Fruit fly (Drosophila melanogaster) whole organism, embryonic: Measurements from ENCODE around the gene CG42263.

Experiments used
- CG10267 ChIP-seq: fragments of 200-800 bp; sonication (Bioruptor generic); optimal IDR thresholded peaks from 2 replicates; lab custom pipeline; 2018; ENCODE audit warnings: missing biosample characterization, mild to moderate bottlenecking, missing genetic modification characterization, moderate library complexity
- CG10654 ChIP-seq: fragments of 200-800 bp; sonication (Bioruptor generic); optimal IDR thresholded peaks from 2 replicates; lab custom pipeline; 2016; ENCODE audit warnings: missing biosample characterization, missing genetic modification characterization
- CG11695 ChIP-seq: fragments of 200-800 bp; sonication (Bioruptor generic); IDR thresholded peaks from 3 replicates; pipeline ENCODE4 v1.3.6; 2022; ENCODE audit warnings: missing biosample characterization, missing genetic modification characterization
- CG14710 ChIP-seq: fragments of 200-800 bp; sonication (Bioruptor generic); optimal IDR thresholded peaks from 3 replicates; lab custom pipeline; 2019; ENCODE audit warnings: missing biosample characterization, mild to moderate bottlenecking, missing genetic modification characterization, moderate library complexity
- CG15601 ChIP-seq: fragments of 200-800 bp; sonication (Bioruptor generic); optimal IDR thresholded peaks from 3 replicates; lab custom pipeline; 2019; ENCODE audit warnings: missing biosample characterization, mild to moderate bottlenecking, missing genetic modification characterization, moderate library complexity
- CG17568 ChIP-seq: fragments of 200-800 bp; sonication (Bioruptor generic); optimal IDR thresholded peaks from 2 replicates; lab custom pipeline; 2018; ENCODE audit warnings: missing biosample characterization, mild to moderate bottlenecking, missing genetic modification characterization, moderate library complexity
- CG17802 ChIP-seq: fragments of 200-800 bp; sonication (Bioruptor generic); optimal IDR thresholded peaks from 2 replicates; lab custom pipeline; 2018; ENCODE audit warnings: missing biosample characterization, mild to moderate bottlenecking, missing genetic modification characterization, moderate library complexity
- CG17829 ChIP-seq: fragments of 200-800 bp; optimal IDR thresholded peaks from 2 replicates; lab custom pipeline; 2019; ENCODE audit warnings: missing biosample characterization, mild to moderate bottlenecking, missing genetic modification characterization, moderate library complexity
- CG1832 ChIP-seq: fragments of 200-800 bp; sonication (Bioruptor generic); optimal IDR thresholded peaks from 2 replicates; lab custom pipeline; 2017; ENCODE audit warnings: missing biosample characterization, mild to moderate bottlenecking, missing genetic modification characterization, inconsistent platforms
- CG31365 ChIP-seq: fragments of 200-800 bp; sonication (Bioruptor generic); optimal IDR thresholded peaks from 2 replicates; lab custom pipeline; 2018; ENCODE audit warnings: missing biosample characterization, mild to moderate bottlenecking, missing genetic modification characterization
- CG32532 ChIP-seq: fragments of 200-800 bp; sonication (Bioruptor generic); IDR thresholded peaks from 2 replicates; pipeline ENCODE4 v1.3.6; 2022; ENCODE audit warnings: missing biosample characterization, missing genetic modification characterization
- CG32772 ChIP-seq: fragments of 200-800 bp; sonication (Bioruptor generic); IDR thresholded peaks from 2 replicates; pipeline ENCODE4 v1.3.6; 2022; ENCODE audit warnings: missing biosample characterization, missing genetic modification characterization
- CG3995 ChIP-seq: fragments of 200-800 bp; sonication (Bioruptor generic); optimal IDR thresholded peaks from 3 replicates; lab custom pipeline; 2016; ENCODE audit warnings: missing biosample characterization, missing genetic modification characterization
- CG6813 ChIP-seq: fragments of 200-800 bp; sonication (Bioruptor generic); optimal IDR thresholded peaks from 2 replicates; lab custom pipeline; 2017; ENCODE audit warnings: missing biosample characterization, missing genetic modification characterization, mild to moderate bottlenecking, moderate library complexity, missing genetic modification reagents
- CG7357 ChIP-seq: fragments of 200-800 bp; sonication (Bioruptor generic); IDR thresholded peaks from 3 replicates; pipeline ENCODE4 v1.3.6; 2022; ENCODE audit warnings: missing biosample characterization, missing genetic modification characterization
- CG8388 ChIP-seq: fragments of 200-800 bp; sonication (Bioruptor generic); optimal IDR thresholded peaks from 2 replicates; lab custom pipeline; 2019; ENCODE audit warnings: missing biosample characterization, mild to moderate bottlenecking, missing genetic modification characterization, moderate library complexity
- CG8765 ChIP-seq: fragments of 200-800 bp; sonication (Bioruptor generic); IDR thresholded peaks from 2 replicates; pipeline ENCODE4 v1.3.6; 2022; ENCODE audit warnings: missing biosample characterization, missing genetic modification characterization
- Ets65A ChIP-seq: fragments of 200-800 bp; sonication (Bioruptor generic); peaks from one replicate; lab custom pipeline; 2016; ENCODE audit warnings: missing biosample characterization, missing genetic modification characterization
- HLH3B ChIP-seq: fragments of 200-800 bp; sonication (Bioruptor generic); IDR thresholded peaks from 2 replicates; pipeline ENCODE4 v1.3.6; 2022; ENCODE audit warnings: missing biosample characterization, missing genetic modification characterization
- Hand ChIP-seq: fragments of 200-800 bp; sonication (Bioruptor generic); optimal IDR thresholded peaks from 2 replicates; lab custom pipeline; 2017; ENCODE audit warnings: mild to moderate bottlenecking, missing biosample characterization, missing genetic modification reagents, missing genetic modification characterization
- Lhr ChIP-seq: fragments of 200-800 bp; sonication (Bioruptor generic); optimal IDR thresholded peaks from 3 replicates; lab custom pipeline; 2017; ENCODE audit warnings: mild to moderate bottlenecking, missing biosample characterization, missing genetic modification reagents, missing genetic modification characterization
- Mrtf ChIP-seq: fragments of 200-800 bp; sonication (Bioruptor generic); IDR thresholded peaks from 3 replicates; pipeline ENCODE4 v1.3.6; 2022; ENCODE audit warnings: missing biosample characterization, missing genetic modification characterization
- NC2β ChIP-seq: fragments of 200-800 bp; sonication (Bioruptor generic); optimal IDR thresholded peaks from 2 replicates; lab custom pipeline; 2016; ENCODE audit warnings: missing biosample characterization, missing genetic modification characterization
- NK7.1 ChIP-seq: fragments of 200-800 bp; sonication (Bioruptor generic); optimal IDR thresholded peaks from 3 replicates; lab custom pipeline; 2016; ENCODE audit warnings: missing biosample characterization, missing genetic modification characterization
- Pdp1 ChIP-seq, 2 experiments: fragments of 200-800 bp; sonication (Bioruptor generic); optimal IDR thresholded peaks; 3 replicates each; lab custom pipeline; 2016; ENCODE audit warnings: missing biosample characterization in 2 of 2, missing genetic modification characterization in 2 of 2, mild to moderate bottlenecking in 1 of 2, moderate library complexity in 1 of 2
- Side ChIP-seq: fragments of 200-800 bp; sonication (Bioruptor generic); optimal IDR thresholded peaks from 2 replicates; lab custom pipeline; 2016; ENCODE audit warnings: missing biosample characterization, missing genetic modification characterization
- Sox100B ChIP-seq: fragments of 200-800 bp; sonication (Bioruptor generic); optimal IDR thresholded peaks from 3 replicates; lab custom pipeline; 2018; ENCODE audit warnings: missing biosample characterization, mild to moderate bottlenecking, missing genetic modification characterization
- Xbp1 ChIP-seq: fragments of 200-800 bp; sonication (Bioruptor generic); optimal IDR thresholded peaks from 3 replicates; lab custom pipeline; 2016; ENCODE audit warnings: missing biosample characterization, mild to moderate bottlenecking, missing genetic modification characterization
- ap ChIP-seq: fragments of 200-800 bp; sonication (Bioruptor generic); IDR thresholded peaks from 2 replicates; pipeline ENCODE4 v1.3.6; 2022; ENCODE audit warnings: missing biosample characterization, missing genetic modification characterization
- ash1 ChIP-seq: fragments of 200-800 bp; sonication (Bioruptor generic); optimal IDR thresholded peaks from 2 replicates; lab custom pipeline; 2018; ENCODE audit warnings: missing biosample characterization, mild to moderate bottlenecking, missing genetic modification characterization
- chinmo ChIP-seq: fragments of 200-800 bp; sonication (Bioruptor generic); IDR thresholded peaks from 4 replicates; pipeline ENCODE4 v1.3.6; 2022; ENCODE audit warnings: missing biosample characterization, missing genetic modification characterization; ENCODE audit not compliant: partially characterized antibody
- chm ChIP-seq: fragments of 200-800 bp; sonication (Bioruptor generic); IDR thresholded peaks from 2 replicates; pipeline ENCODE4 v1.3.6; 2022; ENCODE audit warnings: missing biosample characterization, missing genetic modification characterization
- dmrt99B ChIP-seq: fragments of 200-800 bp; sonication (Bioruptor generic); optimal IDR thresholded peaks from 2 replicates; lab custom pipeline; 2018; ENCODE audit warnings: missing biosample characterization, mild to moderate bottlenecking, missing genetic modification characterization, moderate library complexity
- gcm2 ChIP-seq: fragments of 200-800 bp; sonication (Bioruptor generic); optimal IDR thresholded peaks from 2 replicates; lab custom pipeline; 2016; ENCODE audit warnings: missing biosample characterization, missing genetic modification characterization
- grn ChIP-seq: fragments of 200-800 bp; sonication (Bioruptor generic); optimal IDR thresholded peaks from 3 replicates; lab custom pipeline; 2017; ENCODE audit warnings: missing biosample characterization, missing genetic modification characterization
- ham ChIP-seq: fragments of 200-800 bp; sonication (Bioruptor generic); IDR thresholded peaks from 2 replicates; pipeline ENCODE4 v1.3.6; 2022; ENCODE audit warnings: missing biosample characterization, missing genetic modification characterization
- lab ChIP-seq: fragments of 200-800 bp; sonication (Bioruptor generic); optimal IDR thresholded peaks from 3 replicates; lab custom pipeline; 2017; ENCODE audit warnings: missing biosample characterization, missing genetic modification characterization, mild to moderate bottlenecking, moderate library complexity, missing genetic modification reagents
- lilli ChIP-seq: fragments of 200-800 bp; sonication (Bioruptor generic); optimal IDR thresholded peaks from 3 replicates; lab custom pipeline; 2016; ENCODE audit warnings: missing biosample characterization, missing genetic modification characterization
- mirr ChIP-seq: fragments of 200-800 bp; sonication (Bioruptor generic); optimal IDR thresholded peaks from 3 replicates; lab custom pipeline; 2018; ENCODE audit warnings: missing biosample characterization, mild to moderate bottlenecking, missing genetic modification characterization
- pan ChIP-seq, 4 experiments: fragments of >200 bp in 3 of 4; fragments of 200-800 bp in 1 of 4; sonication (Bioruptor generic) in 1 of 4; optimal IDR thresholded peaks in 3 of 4; IDR thresholded peaks in 1 of 4; 2 replicates each; pipeline versions ENCODE4 v1.3.6 to Lab custom; 2017 to 2022; ENCODE audit warnings: missing biosample characterization in 2 of 4, missing genetic modification characterization in 2 of 4, mixed read lengths in 1 of 4
- pfk ChIP-seq: fragments of 200-800 bp; sonication (Bioruptor generic); optimal IDR thresholded peaks from 2 replicates; lab custom pipeline; 2018; ENCODE audit warnings: missing biosample characterization, mild to moderate bottlenecking, missing genetic modification characterization, moderate library complexity
- pho ChIP-seq: fragments of 200-800 bp; sonication (Bioruptor generic); optimal IDR thresholded peaks from 2 replicates; lab custom pipeline; 2016; ENCODE audit warnings: missing biosample characterization, missing genetic modification characterization
- psq ChIP-seq: fragments of 200-800 bp; sonication (Bioruptor generic); optimal IDR thresholded peaks from 2 replicates; lab custom pipeline; 2017; ENCODE audit warnings: missing biosample characterization, missing genetic modification characterization
- repo ChIP-seq: fragments of 200-800 bp; sonication (Bioruptor generic); optimal IDR thresholded peaks from 2 replicates; lab custom pipeline; 2016; ENCODE audit warnings: missing biosample characterization, missing genetic modification characterization
- seq ChIP-seq: fragments of 200-800 bp; sonication (Bioruptor generic); IDR thresholded peaks from 2 replicates; pipeline ENCODE4 v1.3.6; 2022; ENCODE audit warnings: missing biosample characterization, missing genetic modification characterization
- trh ChIP-seq: fragments of 200-800 bp; sonication (Bioruptor generic); optimal IDR thresholded peaks from 2 replicates; lab custom pipeline; 2016; ENCODE audit warnings: missing biosample characterization, missing genetic modification characterization
- tup ChIP-seq: fragments of 200-800 bp; sonication (Bioruptor generic); optimal IDR thresholded peaks from 2 replicates; lab custom pipeline; 2016; ENCODE audit warnings: missing biosample characterization, mild to moderate bottlenecking, missing genetic modification characterization, moderate library complexity
- tx ChIP-seq: fragments of 200-800 bp; sonication (Bioruptor generic); optimal IDR thresholded peaks from 2 replicates; lab custom pipeline; 2016; ENCODE audit warnings: missing biosample characterization, missing genetic modification characterization
- zen ChIP-seq: fragments of 200-800 bp; sonication (Bioruptor generic); optimal IDR thresholded peaks from 3 replicates; lab custom pipeline; 2018; ENCODE audit warnings: missing biosample characterization, mild to moderate bottlenecking, missing genetic modification characterization, moderate library complexity
- zfh1 ChIP-seq: fragments of 200-800 bp; sonication (Bioruptor generic); IDR thresholded peaks from 3 replicates; pipeline ENCODE4 v1.3.6; 2022; ENCODE audit warnings: missing biosample characterization, missing genetic modification characterization

CG42263 gene

dm6 chr3L:19932917-19933316 lies 22.7 kb downstream of the CG42263 start (continued):
- TF ChIP-seq CG8765 (no peak), CG31365 (peak; percentile 45), CG17829 (tag; lab: Kevin White, UChicago) (no peak), lilli (GFP tag; lab: Kevin White, UChicago) (peak; percentile 41), seq (peak; percentile 43; the same call in 1 of the 2 replicates), CG32532 (GFP tag; lab: Robert Waterston, UW) (peak; percentile 66; the same call in 1 of the 2 replicates), Mrtf (no peak), Side (GFP tag; lab: Kevin White, UChicago) (peak; percentile 61), tup (no peak), zen (tag; lab: Kevin White, UChicago) (no peak), CG6813 (GFP tag; lab: Kevin White, UChicago) (peak; percentile 56), tx (GFP tag; lab: Kevin White, UChicago) (no peak), lab (GFP tag; lab: Kevin White, UChicago) (peak; percentile 82), chinmo (GFP tag; lab: Robert Waterston, UW) (0 out of 4 replicates have a peak, but pooled peaks have one; percentile 60), mirr (peak; percentile 69), Xbp1 (GFP tag; lab: Kevin White, UChicago) (no peak), CG3995 (GFP tag; lab: Kevin White, UChicago) (no peak), CG32772 (GFP tag; lab: Robert Waterston, UW) (no peak), CG1832 (no peak), Hand (GFP tag; lab: Kevin White, UChicago) (no peak), CG15601 (tag; lab: Kevin White, UChicago) (no peak), CG14710 (tag; lab: Kevin White, UChicago) (peak; percentile 8), dmrt99B (peak; percentile 40), ash1 (no peak), grn (GFP tag; lab: Kevin White, UChicago) (peak; percentile 40), pho (GFP tag; lab: Kevin White, UChicago) (no peak), CG7357 (no peak), NK7.1 (peak; percentile 2), CG10654 (GFP tag; lab: Kevin White, UChicago) (no peak), trh (no peak), ham (GFP tag; lab: Robert Waterston, UW) (no peak), pan (optimal IDR thresholded peaks at IDR 0.05; lab: Kevin White, UChicago) (no peak), pan (GFP tag; optimal IDR thresholded peaks at IDR 0.05 in 1 of 2, IDR thresholded peaks at IDR 0.05 in 1 of 2) (peak in 1 of 2 experiments; percentile 36), CG10267 (tag; lab: Kevin White, UChicago) (no peak), zfh1 (GFP tag; lab: Robert Waterston, UW) (no peak), pfk (GFP tag; lab: Kevin White, UChicago) (no peak), repo (GFP tag; lab: Kevin White, UChicago) (no peak), Lhr (GFP tag; lab: Kevin White, UChicago) (no peak), NC2β (GFP tag; lab: Kevin White, UChicago) (no peak), Sox100B (GFP tag; lab: Kevin White, UChicago) (peak; percentile 17), ap (no peak), psq (GFP tag; lab: Kevin White, UChicago) (no peak), gcm2 (GFP tag; lab: Kevin White, UChicago) (no peak), HLH3B (peak; percentile 41; the same call in 1 of the 2 replicates), CG11695 (peak; percentile 56; the same call in 2 of the 3 replicates), Ets65A (GFP tag; lab: Kevin White, UChicago) (no peak), Pdp1 (GFP tag; optimal IDR thresholded peaks at IDR 0.05; lab: Kevin White, UChicago) (peak in 1 of 2 experiments; percentile 26), CG17568 (GFP tag; lab: Kevin White, UChicago) (peak; percentile 62), CG17802 (no peak), chm (GFP tag; lab: Robert Waterston, UW) (peak; percentile 61; the same call in 1 of the 2 replicates), CG8388 (GFP tag; lab: Kevin White, UChicago) (peak; percentile 82)
